Fruit fly (Drosophila melanogaster): ENCODE measurements around the gene CG4829.
A peak's percentile ranks its signal among the peaks of the same experiment; 100 is the strongest.

The CG4829 gene

DNA sequence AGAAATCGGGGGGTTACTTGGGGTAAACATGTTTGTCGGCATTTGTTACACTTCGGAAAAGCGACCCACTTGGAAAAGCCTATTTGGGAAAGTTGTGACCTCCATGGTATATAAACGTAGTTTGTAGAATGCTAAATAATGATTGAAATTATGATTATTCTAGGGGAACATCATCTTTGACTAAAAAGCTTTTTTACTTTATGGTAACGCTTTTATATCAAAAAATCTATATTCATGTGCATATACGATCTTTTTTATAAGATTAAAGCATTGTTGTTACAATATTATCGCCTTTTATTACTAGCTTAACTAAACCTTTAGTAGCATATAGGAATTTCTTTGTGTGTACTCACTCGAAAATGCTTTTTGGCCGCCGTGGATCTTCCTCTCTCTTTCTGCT lies 22.8 kb downstream of the CG4829 start (continued):
- TF ChIP-seq Dfd (GFP tag; optimal IDR thresholded peaks at IDR 0.05): no peak
- peak; percentile 87 for TF ChIP-seq sens (GFP tag)
- peak; percentile 55 for TF ChIP-seq Ssrp (tag; optimal IDR thresholded peaks at IDR 0.05)
- TF ChIP-seq bsh (GFP tag; optimal IDR thresholded peaks at IDR 0.05): peak; percentile 53 to 80
- no peak for TF ChIP-seq tin (GFP tag; optimal IDR thresholded peaks at IDR 0.05)
- peak; percentile 55 for TF ChIP-seq CG6689 (GFP tag; IDR thresholded peaks at IDR 0.05)
- TF ChIP-seq salm (tag; optimal IDR thresholded peaks at IDR 0.05): peak; percentile 16
- TF ChIP-seq nmo (GFP tag; optimal IDR thresholded peaks at IDR 0.05): peak; percentile 46
- TF ChIP-seq caup (GFP tag; optimal IDR thresholded peaks at IDR 0.05; ENCODE audit: severe bottlenecking): no peak
- peak; percentile 13 for TF ChIP-seq CG18599 (GFP tag; optimal IDR thresholded peaks at IDR 0.05)
- peak; percentile 57 for TF ChIP-seq CG2712 (tag; optimal IDR thresholded peaks at IDR 0.05)
- no peak for TF ChIP-seq vfl (GFP tag; optimal IDR thresholded peaks at IDR 0.05)
- TF ChIP-seq CG6254 (GFP tag; optimal IDR thresholded peaks at IDR 0.05): no peak
- TF ChIP-seq CoRest (tag; optimal IDR thresholded peaks at IDR 0.05): peak; percentile 67
- TF ChIP-seq CG7786 (GFP tag; optimal IDR thresholded peaks at IDR 0.05): no peak
- TF ChIP-seq gt (GFP tag; IDR thresholded peaks at IDR 0.05): no peak
- no peak for TF ChIP-seq maf-S (GFP tag; optimal IDR thresholded peaks at IDR 0.05)
- TF ChIP-seq NK7.1 (GFP tag; optimal IDR thresholded peaks at IDR 0.05): no peak
- TF ChIP-seq CG8290 (GFP tag; optimal IDR thresholded peaks at IDR 0.05): no peak
- TF ChIP-seq CG8290 (tag; optimal IDR thresholded peaks at IDR 0.05): no peak
- 0 out of 2 replicates have a peak, but pooled peaks have one; percentile 8 for TF ChIP-seq esg (GFP tag; conservative IDR thresholded peaks at IDR 0.05)
- TF ChIP-seq Oli (tag; optimal IDR thresholded peaks at IDR 0.05): peak; percentile 72
- TF ChIP-seq CG13624 (GFP tag; optimal IDR thresholded peaks at IDR 0.05): no peak
- no peak for TF ChIP-seq CG2202 (tag; optimal IDR thresholded peaks at IDR 0.05)
- no peak for TF ChIP-seq en (GFP tag; optimal IDR thresholded peaks at IDR 0.05)
- no peak for TF ChIP-seq bowl (GFP tag; IDR thresholded peaks at IDR 0.05)
- peak in 1 of 3 experiments; percentile 28 for TF ChIP-seq lola (GFP tag; optimal IDR thresholded peaks at IDR 0.05)
- TF ChIP-seq CG3838 (GFP tag; optimal IDR thresholded peaks at IDR 0.05): no peak
- no peak for TF ChIP-seq Kr (GFP tag; optimal IDR thresholded peaks at IDR 0.05)
- peak in 1 of 2 experiments; percentile 66 for TF ChIP-seq eve (GFP tag; optimal IDR thresholded peaks at IDR 0.05)
- no peak for TF ChIP-seq CHES-1-like (GFP tag; optimal IDR thresholded peaks at IDR 0.05)
- no peak for TF ChIP-seq CG10462 (GFP tag; optimal IDR thresholded peaks at IDR 0.05)
- TF ChIP-seq lab (GFP tag; optimal IDR thresholded peaks at IDR 0.05): peak; percentile 26
- peak; percentile 25 for TF ChIP-seq CG9727 (GFP tag; optimal IDR thresholded peaks at IDR 0.05)
- peak; percentile 55 for TF ChIP-seq CG12391 (tag; optimal IDR thresholded peaks at IDR 0.05)
- no peak for TF ChIP-seq CG14667 (GFP tag; IDR thresholded peaks at IDR 0.05)
- no peak for TF ChIP-seq slou (GFP tag; optimal IDR thresholded peaks at IDR 0.05)
- TF ChIP-seq CG5245 (GFP tag; optimal IDR thresholded peaks at IDR 0.05): no peak
- TF ChIP-seq hbn (GFP tag; IDR thresholded peaks at IDR 0.05; ENCODE audit: partially characterized antibody): no peak
- no peak for TF ChIP-seq CG4617 (GFP tag; optimal IDR thresholded peaks at IDR 0.05; ENCODE audit: borderline replicate concordance)
- 0 out of 2 replicates have a peak, but pooled peaks have one; percentile 36 for TF ChIP-seq CG4730 (GFP tag; IDR thresholded peaks at IDR 0.05)
- TF ChIP-seq Jarid2 (GFP tag; optimal IDR thresholded peaks at IDR 0.05): no peak
- TF ChIP-seq CG12104 (GFP tag; optimal IDR thresholded peaks at IDR 0.05): no peak
- peak; percentile 69 for TF ChIP-seq grau (tag; optimal IDR thresholded peaks at IDR 0.05)
- no peak for TF ChIP-seq CG8388 (GFP tag; optimal IDR thresholded peaks at IDR 0.05)
- peak; percentile 23 for TF ChIP-seq CG16863 (GFP tag; optimal IDR thresholded peaks at IDR 0.05)
- no peak for TF ChIP-seq ara (GFP tag; IDR thresholded peaks at IDR 0.05)
- no peak for TF ChIP-seq CG12236 (GFP tag; optimal IDR thresholded peaks at IDR 0.05)
- TF ChIP-seq sima (GFP tag; optimal IDR thresholded peaks at IDR 0.05): no peak
- no peak for TF ChIP-seq CG14710 (tag; optimal IDR thresholded peaks at IDR 0.05)
- TF ChIP-seq Lpt (GFP tag; optimal IDR thresholded peaks at IDR 0.05): no peak

All from whole organism, embryonic.